Fruit fly (Drosophila melanogaster): ENCODE data around the gene Usp47.

- TF ChIP-seq Crg-1 (GFP tag; optimal IDR thresholded peaks at IDR 0.05) (no peak), kay (GFP tag; ENCODE audit: borderline replicate concordance) (no peak), CG33017 (tag; optimal IDR thresholded peaks at IDR 0.05) (no peak), cnc (optimal IDR thresholded peaks at IDR 0.05) (no peak), Mnt (GFP tag; optimal IDR thresholded peaks at IDR 0.05) (peak; percentile 56), Clk (GFP tag; optimal IDR thresholded peaks at IDR 0.05) (no peak), bab1 (GFP tag; optimal IDR thresholded peaks at IDR 0.05) (peak; percentile 23), Hr96 (GFP tag; optimal IDR thresholded peaks at IDR 0.05) (no peak), tj (GFP tag; optimal IDR thresholded peaks at IDR 0.05) (no peak), toe (GFP tag; optimal IDR thresholded peaks at IDR 0.05) (no peak), CG7101 (tag; optimal IDR thresholded peaks at IDR 0.05) (no peak)
Observed at dm6 chr3L:5752903-5753604, at the start of gene Usp47.
